Fruit fly (Drosophila melanogaster): ENCODE results near the gene Dip-C.

The Dip-C gene

dm6 chr3R:12425510-12426309, 12.2 kb upstream of the Dip-C start, which contains the start of gene Pp1-87B (continued):
- TF ChIP-seq CG16813 (GFP tag; IDR thresholded peaks at IDR 0.05; ENCODE audit: partially characterized antibody): peak; percentile 55; the same call in 1 of the 3 replicates
- TF ChIP-seq kni (GFP tag; optimal IDR thresholded peaks at IDR 0.05): peak; percentile 70
- TF ChIP-seq CG4282 (GFP tag; optimal IDR thresholded peaks at IDR 0.05): no peak
- no peak for TF ChIP-seq CG13894 (tag; optimal IDR thresholded peaks at IDR 0.05)
- TF ChIP-seq Hr78 (GFP tag; optimal IDR thresholded peaks at IDR 0.05): no peak
- no peak for TF ChIP-seq CG11247 (GFP tag; IDR thresholded peaks at IDR 0.05)
- no peak for TF ChIP-seq Scr (GFP tag; IDR thresholded peaks at IDR 0.05; ENCODE audit: partially characterized antibody)
- TF ChIP-seq Oli (tag; optimal IDR thresholded peaks at IDR 0.05): no peak
- TF ChIP-seq CG7271 (tag; optimal IDR thresholded peaks at IDR 0.05): no peak
- no peak for TF ChIP-seq Xrp1 (GFP tag; IDR thresholded peaks at IDR 0.05)
- TF ChIP-seq CG1024 (GFP tag; IDR thresholded peaks at IDR 0.05): no peak
- TF ChIP-seq CG18262 (tag; optimal IDR thresholded peaks at IDR 0.05): peak; percentile 34
- TF ChIP-seq CrebB (tag; optimal IDR thresholded peaks at IDR 0.05): no peak
- no peak for TF ChIP-seq crol (GFP tag; IDR thresholded peaks at IDR 0.05)
- TF ChIP-seq ash1 (GFP tag; optimal IDR thresholded peaks at IDR 0.05): no peak
- no peak for TF ChIP-seq CG18476 (GFP tag; optimal IDR thresholded peaks at IDR 0.05)
- TF ChIP-seq Sin3A (optimal IDR thresholded peaks at IDR 0.05): peak; percentile 100
- no peak for TF ChIP-seq CG17612 (GFP tag; IDR thresholded peaks at IDR 0.05)
- no peak for TF ChIP-seq Taf1 (GFP tag; IDR thresholded peaks at IDR 0.05)
- TF ChIP-seq nerfin-2 (GFP tag; IDR thresholded peaks at IDR 0.05; ENCODE audit: partially characterized antibody): no peak
- TF ChIP-seq CG5180 (GFP tag; optimal IDR thresholded peaks at IDR 0.05): no peak
- TF ChIP-seq CG1647 (GFP tag; optimal IDR thresholded peaks at IDR 0.05): no peak
- TF ChIP-seq ranshi (GFP tag; IDR thresholded peaks at IDR 0.05): no peak
- TF ChIP-seq HHEX (GFP tag; optimal IDR thresholded peaks at IDR 0.05): no peak
- TF ChIP-seq CG5953 (GFP tag; IDR thresholded peaks at IDR 0.05): no peak
- TF ChIP-seq MBD-R2 (GFP tag; IDR thresholded peaks at IDR 0.05): no peak
- peak; percentile 39 for TF ChIP-seq CG8290 (GFP tag; optimal IDR thresholded peaks at IDR 0.05)
- peak in 1 of 2 experiments; percentile 46 for TF ChIP-seq CG8290 (tag; optimal IDR thresholded peaks at IDR 0.05)
- TF ChIP-seq gfzf (GFP tag; optimal IDR thresholded peaks at IDR 0.05): peak; percentile 17
- TF ChIP-seq Deaf1 (tag; optimal IDR thresholded peaks at IDR 0.05): no peak
- peak; percentile 7 for TF ChIP-seq CG2120 (GFP tag; optimal IDR thresholded peaks at IDR 0.05)
- TF ChIP-seq CG3847 (GFP tag; IDR thresholded peaks at IDR 0.05): peak; percentile 64
- peak; percentile 32 for TF ChIP-seq CG4328 (GFP tag; optimal IDR thresholded peaks at IDR 0.05)
- TF ChIP-seq CG9876 (GFP tag; optimal IDR thresholded peaks at IDR 0.05): no peak
- TF ChIP-seq CG34224 (GFP tag; IDR thresholded peaks at IDR 0.05; ENCODE audit: partially characterized antibody): no peak
- no peak for TF ChIP-seq CG17829 (tag; optimal IDR thresholded peaks at IDR 0.05)
- peak; percentile 39 for TF ChIP-seq CG30403 (GFP tag; optimal IDR thresholded peaks at IDR 0.05)
- peak; percentile 14 for TF ChIP-seq p53 (GFP tag; optimal IDR thresholded peaks at IDR 0.05)
- no peak for TF ChIP-seq kah (GFP tag; optimal IDR thresholded peaks at IDR 0.05)
- TF ChIP-seq pros (GFP tag; optimal IDR thresholded peaks at IDR 0.05): no peak
- TF ChIP-seq sens-2 (GFP tag; IDR thresholded peaks at IDR 0.05): no peak
- no peak for TF ChIP-seq CG8944 (GFP tag; optimal IDR thresholded peaks at IDR 0.05)
- no peak for TF ChIP-seq CG11696 (GFP tag; IDR thresholded peaks at IDR 0.05)
- no peak for TF ChIP-seq Optix (GFP tag; IDR thresholded peaks at IDR 0.05)
- no peak for TF ChIP-seq Six4 (GFP tag; optimal IDR thresholded peaks at IDR 0.05)
- TF ChIP-seq Max (GFP tag; optimal IDR thresholded peaks at IDR 0.05): peak; percentile 27
- no peak for TF ChIP-seq lbe (GFP tag; optimal IDR thresholded peaks at IDR 0.05)
- no peak for TF ChIP-seq Adf1 (GFP tag; IDR thresholded peaks at IDR 0.05)
- no peak for TF ChIP-seq CG15269 (tag; optimal IDR thresholded peaks at IDR 0.05)
- TF ChIP-seq CG6254 (GFP tag; optimal IDR thresholded peaks at IDR 0.05): no peak
